Fruit fly (Drosophila melanogaster): ENCODE results near the gene nAChRbeta3.

DNA sequence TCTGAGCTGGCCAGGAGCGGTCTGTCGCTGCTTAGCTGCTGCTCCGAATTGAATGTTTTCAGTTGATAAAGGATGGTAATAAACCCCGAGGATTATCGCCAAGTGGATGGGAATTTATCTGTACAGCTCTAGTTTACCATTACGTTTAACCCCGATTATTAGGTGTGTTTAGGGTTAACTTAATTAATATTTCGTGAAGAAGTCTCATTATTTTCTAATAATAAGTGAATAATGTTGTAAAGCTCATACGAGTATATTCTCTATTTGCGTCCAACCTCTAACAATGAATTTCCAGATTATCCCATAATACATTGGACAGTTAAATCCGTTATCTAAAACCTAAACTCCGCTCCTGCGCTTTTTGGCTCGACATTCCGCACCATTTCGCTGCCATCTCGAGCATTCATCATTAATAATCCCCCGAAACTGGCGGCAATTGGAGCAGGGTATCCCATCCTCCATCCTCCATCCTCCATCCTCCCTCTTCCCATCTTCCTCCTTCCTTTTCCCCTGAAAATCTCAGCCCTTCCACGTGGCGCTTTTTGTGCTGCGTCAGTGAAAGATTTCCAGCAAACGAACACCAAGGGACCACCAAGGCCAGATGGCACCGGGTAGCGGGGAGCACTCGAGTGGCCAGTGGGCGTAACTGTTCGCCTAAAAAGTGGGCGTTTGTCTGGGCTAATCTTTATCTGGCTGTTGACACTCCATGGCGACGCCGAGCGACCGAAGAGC is 18.6 kb upstream of the nAChRbeta3 start:
- TF ChIP-seq fd3F (GFP tag; optimal IDR thresholded peaks at IDR 0.05) (no peak), CG14050 (GFP tag; IDR thresholded peaks at IDR 0.05) (no peak), CG1792 (GFP tag; optimal IDR thresholded peaks at IDR 0.05) (no peak), Sox102F (GFP tag; optimal IDR thresholded peaks at IDR 0.05) (no peak), CG7556 (GFP tag; optimal IDR thresholded peaks at IDR 0.05) (peak; percentile 6), CG7786 (GFP tag; optimal IDR thresholded peaks at IDR 0.05) (no peak), CG10462 (GFP tag; optimal IDR thresholded peaks at IDR 0.05) (no peak), danr (GFP tag; IDR thresholded peaks at IDR 0.05) (no peak), Dfd (GFP tag; optimal IDR thresholded peaks at IDR 0.05) (no peak)

Measured in whole organism, embryonic.